Worm (Caenorhabditis elegans) whole organism, L3 larva: Measurements from ENCODE around the gene mif-4.
A peak's percentile ranks its signal among the peaks of the same experiment; 100 is the strongest.

Source experiments
- ZK546.5 ChIP-seq: sonication (generic microtip); optimal IDR thresholded peaks from 2 replicates; lab custom pipeline; 2017; ENCODE audit warnings: missing biosample characterization, missing genetic modification characterization
- ceh-28 ChIP-seq: fragments of 150-350 bp; optimal IDR thresholded peaks from 2 replicates; lab custom pipeline; 2014; ENCODE audit warnings: missing biosample characterization, missing genetic modification reagents, missing genetic modification characterization
- daf-12 ChIP-seq: fragments of 150-350 bp; optimal IDR thresholded peaks from 2 replicates; lab custom pipeline; 2014; ENCODE audit warnings: missing biosample characterization, missing genetic modification reagents, missing genetic modification characterization
- egl-5 ChIP-seq: fragments of 150-350 bp; optimal IDR thresholded peaks from 2 replicates; lab custom pipeline; 2017; ENCODE audit warnings: missing biosample characterization, missing genetic modification reagents, missing genetic modification characterization, inconsistent platforms
- elt-1 ChIP-seq: fragments of 150-350 bp; optimal IDR thresholded peaks from 2 replicates; lab custom pipeline; 2014; ENCODE audit warnings: missing biosample characterization, missing genetic modification characterization
- elt-2 ChIP-seq: sonication (generic microtip); optimal IDR thresholded peaks from 2 replicates; lab custom pipeline; 2016; ENCODE audit warnings: missing genetic modification reagents, mild to moderate bottlenecking, missing genetic modification characterization, missing compliant biosample characterization
- hmg-11 ChIP-seq: sonication (generic microtip); optimal IDR thresholded peaks from 2 replicates; lab custom pipeline; 2016; ENCODE audit warnings: missing genetic modification characterization, missing compliant biosample characterization
- lin-39 ChIP-seq: fragments of 150-350 bp; optimal IDR thresholded peaks from 2 replicates; lab custom pipeline; 2018; ENCODE audit warnings: missing biosample characterization, missing genetic modification reagents, missing genetic modification characterization
- nhr-11 ChIP-seq: fragments of 150-350 bp; optimal IDR thresholded peaks from 2 replicates; lab custom pipeline; 2014; ENCODE audit warnings: missing biosample characterization, missing genetic modification characterization
- nhr-25 ChIP-seq: sonication (generic microtip); optimal IDR thresholded peaks from 2 replicates; lab custom pipeline; 2017; ENCODE audit warnings: missing biosample characterization, missing genetic modification characterization
- nhr-28 ChIP-seq: fragments of 150-350 bp; optimal IDR thresholded peaks from 2 replicates; lab custom pipeline; 2014; ENCODE audit warnings: missing biosample characterization, missing genetic modification characterization
- nhr-76 ChIP-seq: fragments of 150-350 bp; sonication (generic microtip); optimal IDR thresholded peaks from 5 replicates; lab custom pipeline; 2014; ENCODE audit warnings: missing biosample characterization, missing genetic modification characterization
- pqm-1 ChIP-seq: fragments of 150-350 bp; optimal IDR thresholded peaks from 2 replicates; lab custom pipeline; 2017; ENCODE audit warnings: missing biosample characterization, missing genetic modification characterization, inconsistent platforms
- sea-2 ChIP-seq: fragments of 150-350 bp; sonication (generic microtip); optimal IDR thresholded peaks from 4 replicates; lab custom pipeline; 2014; ENCODE audit warnings: missing biosample characterization, missing genetic modification reagents, missing genetic modification characterization

The mif-4 gene

ce11 chrIV:6298253-6298652 lies 37.5 kb downstream of the mif-4 start, which contains the start of gene srv-27:
Gene srv-27, minus strand, starts transcription at chrIV:6298353.
- TF ChIP-seq ceh-28 (tag; lab: Kevin White, UChicago) (no peak), ZK546.5 (tag; lab: Kevin White, UChicago) (no peak), nhr-25 (tag; lab: Kevin White, UChicago) (no peak), pqm-1 (tag; lab: Kevin White, UChicago) (no peak), lin-39 (tag; lab: Kevin White, UChicago) (no peak)

- peak; percentile 23 for TF ChIP-seq lin-39 (tag; lab: Kevin White, UChicago)
- TF ChIP-seq nhr-11 = no peak
Measured at ce11 chrIV:6294081-6294480, 41.7 kb downstream of the mif-4 start, which contains the start of gene hil-2. Gene hil-2, plus strand, starts transcription at chrIV:6294240.

- TF ChIP-seq egl-5 (tag; lab: Kevin White, UChicago) = no peak
- no peak for TF ChIP-seq sea-2 (GFP tag; lab: Kevin White, UChicago)
- no peak for TF ChIP-seq hmg-11 (tag; lab: Kevin White, UChicago)
- TF ChIP-seq nhr-11 = no peak
- TF ChIP-seq nhr-76 (tag; lab: Kevin White, UChicago) = no peak
- no peak for TF ChIP-seq elt-2
- TF ChIP-seq daf-12 (tag; lab: Kevin White, UChicago) = no peak
- no peak for TF ChIP-seq elt-1 (tag; lab: Kevin White, UChicago)
- no peak for TF ChIP-seq nhr-28 (tag; lab: Kevin White, UChicago)
Measured at ce11 chrIV:6290741-6291140, 45.1 kb downstream of the mif-4 start, which contains the start of gene srv-24. Gene srv-24, minus strand, starts transcription at chrIV:6290841.
